Fruit fly (Drosophila melanogaster) whole organism, embryonic: ENCODE results near the gene CG42727.
A peak's percentile ranks its signal among the peaks of the same experiment; 100 is the strongest.

Experiments
- CG10321 ChIP-seq: fragments of 200-800 bp; sonication (Bioruptor generic); IDR thresholded peaks from 2 replicates; pipeline ENCODE4 v1.3.6; 2022; ENCODE audit warnings: missing biosample characterization, missing genetic modification characterization
- CG11723 ChIP-seq: fragments of 200-800 bp; sonication (Bioruptor generic); optimal IDR thresholded peaks from 2 replicates; lab custom pipeline; 2017; ENCODE audit warnings: missing biosample characterization, mild to moderate bottlenecking, missing genetic modification characterization
- CG12744 ChIP-seq: fragments of 200-800 bp; sonication (Bioruptor generic); optimal IDR thresholded peaks from 2 replicates; lab custom pipeline; 2016; ENCODE audit warnings: missing biosample characterization, missing genetic modification characterization
- CG14860 ChIP-seq: fragments of 200-800 bp; sonication (Bioruptor generic); IDR thresholded peaks from 3 replicates; pipeline ENCODE4 v1.3.6; 2022; ENCODE audit warnings: missing biosample characterization, missing genetic modification characterization; ENCODE audit not compliant: partially characterized antibody
- CG15696 ChIP-seq: fragments of 200-800 bp; sonication (Bioruptor generic); optimal IDR thresholded peaks from 2 replicates; lab custom pipeline; 2019; ENCODE audit warnings: missing biosample characterization, mild to moderate bottlenecking, missing genetic modification characterization, moderate library complexity
- CG16779 ChIP-seq: fragments of 200-800 bp; sonication (Bioruptor generic); IDR thresholded peaks from 2 replicates; pipeline ENCODE4 v1.3.6; 2022; ENCODE audit warnings: missing biosample characterization, missing genetic modification characterization
- CG17385 ChIP-seq: fragments of 200-800 bp; sonication (Bioruptor generic); optimal IDR thresholded peaks from 3 replicates; lab custom pipeline; 2018; ENCODE audit warnings: missing biosample characterization, mild to moderate bottlenecking, missing genetic modification characterization
- CG1832 ChIP-seq: fragments of 200-800 bp; sonication (Bioruptor generic); optimal IDR thresholded peaks from 2 replicates; lab custom pipeline; 2017; ENCODE audit warnings: missing biosample characterization, mild to moderate bottlenecking, missing genetic modification characterization, inconsistent platforms
- CG2120 ChIP-seq: fragments of 200-800 bp; sonication (Bioruptor generic); optimal IDR thresholded peaks from 3 replicates; lab custom pipeline; 2016; ENCODE audit warnings: missing biosample characterization, missing genetic modification characterization
- CG31224 ChIP-seq: fragments of 200-800 bp; sonication (Bioruptor generic); IDR thresholded peaks from 2 replicates; pipeline ENCODE4 v1.3.6; 2022; ENCODE audit warnings: missing biosample characterization, missing genetic modification characterization
- CG31441 ChIP-seq: fragments of 200-800 bp; sonication (Bioruptor generic); IDR thresholded peaks from 2 replicates; pipeline ENCODE4 v1.3.6; 2022; ENCODE audit warnings: missing biosample characterization, missing genetic modification characterization
- CG3995 ChIP-seq: fragments of 200-800 bp; sonication (Bioruptor generic); optimal IDR thresholded peaks from 3 replicates; lab custom pipeline; 2016; ENCODE audit warnings: missing biosample characterization, missing genetic modification characterization
- CG7271 ChIP-seq: fragments of 200-800 bp; sonication (Bioruptor generic); optimal IDR thresholded peaks from 2 replicates; lab custom pipeline; 2018; ENCODE audit warnings: missing biosample characterization, mild to moderate bottlenecking, missing genetic modification characterization, moderate library complexity
- CG7839 ChIP-seq: fragments of 200-800 bp; sonication (Bioruptor generic); optimal IDR thresholded peaks from 3 replicates; lab custom pipeline; 2018; ENCODE audit warnings: missing biosample characterization, mild to moderate bottlenecking, missing genetic modification characterization, moderate library complexity
- Chrac-16 ChIP-seq: fragments of 200-800 bp; sonication (Bioruptor generic); optimal IDR thresholded peaks from 3 replicates; lab custom pipeline; 2016; ENCODE audit warnings: missing biosample characterization, missing genetic modification characterization
- CrebB ChIP-seq: fragments of 200-800 bp; sonication (Bioruptor generic); optimal IDR thresholded peaks from 3 replicates; lab custom pipeline; 2018; ENCODE audit warnings: missing biosample characterization, mild to moderate bottlenecking, missing genetic modification characterization
- Dek ChIP-seq: fragments of 200-800 bp; sonication (Bioruptor generic); optimal IDR thresholded peaks from 3 replicates; lab custom pipeline; 2019; ENCODE audit warnings: missing biosample characterization, mild to moderate bottlenecking, missing genetic modification characterization, moderate library complexity
- Doc2 ChIP-seq: fragments of 200-800 bp; sonication (Bioruptor generic); IDR thresholded peaks from 2 replicates; pipeline ENCODE4 v1.3.6; 2022; ENCODE audit warnings: missing biosample characterization, missing genetic modification characterization
- Elba2 ChIP-seq: fragments of 200-800 bp; sonication (Bioruptor generic); optimal IDR thresholded peaks from 3 replicates; lab custom pipeline; 2016; ENCODE audit warnings: missing biosample characterization, missing genetic modification characterization
- Hand ChIP-seq: fragments of 200-800 bp; sonication (Bioruptor generic); optimal IDR thresholded peaks from 2 replicates; lab custom pipeline; 2017; ENCODE audit warnings: mild to moderate bottlenecking, missing biosample characterization, missing genetic modification reagents, missing genetic modification characterization
- HmgZ ChIP-seq: fragments of 200-800 bp; sonication (Bioruptor generic); optimal IDR thresholded peaks from 2 replicates; lab custom pipeline; 2018; ENCODE audit warnings: missing biosample characterization, mild to moderate bottlenecking, missing genetic modification characterization
- Hr78 ChIP-seq, 2 experiments: fragments of 200-800 bp in 1 of 2; fragments of >200 bp in 1 of 2; sonication (Bioruptor generic) in 1 of 2; optimal IDR thresholded peaks; 2 replicates each; lab custom pipeline; 2017 to 2019; ENCODE audit warnings: missing biosample characterization in 2 of 2, missing genetic modification characterization in 2 of 2, mild to moderate bottlenecking in 1 of 2, moderate library complexity in 1 of 2
- MBD-R2 ChIP-seq: fragments of 200-800 bp; sonication (Bioruptor generic); IDR thresholded peaks from 2 replicates; pipeline ENCODE4 v1.3.6; 2022; ENCODE audit warnings: missing biosample characterization, missing genetic modification characterization
- MTF-1 ChIP-seq: fragments of 200-800 bp; sonication (Bioruptor generic); optimal IDR thresholded peaks from 2 replicates; lab custom pipeline; 2018; ENCODE audit warnings: missing biosample characterization, mild to moderate bottlenecking, missing genetic modification characterization, borderline replicate concordance
- Meics ChIP-seq: fragments of 200-800 bp; sonication (Bioruptor generic); optimal IDR thresholded peaks from 2 replicates; lab custom pipeline; 2017; ENCODE audit warnings: missing biosample characterization, mild to moderate bottlenecking, missing genetic modification characterization
- Neu2 ChIP-seq: fragments of 200-800 bp; sonication (Bioruptor generic); optimal IDR thresholded peaks from 3 replicates; lab custom pipeline; 2016; ENCODE audit warnings: missing biosample characterization, missing genetic modification characterization, borderline replicate concordance
- Xbp1 ChIP-seq: fragments of 200-800 bp; sonication (Bioruptor generic); optimal IDR thresholded peaks from 3 replicates; lab custom pipeline; 2016; ENCODE audit warnings: missing biosample characterization, mild to moderate bottlenecking, missing genetic modification characterization
- ac ChIP-seq: fragments of 200-800 bp; sonication (Bioruptor generic); optimal IDR thresholded peaks from 3 replicates; lab custom pipeline; 2017; ENCODE audit warnings: missing biosample characterization, mild to moderate bottlenecking, missing genetic modification characterization
- az2 ChIP-seq: fragments of 200-800 bp; sonication (Bioruptor generic); optimal IDR thresholded peaks from 3 replicates; lab custom pipeline; 2016; ENCODE audit warnings: missing biosample characterization, missing genetic modification characterization
- br ChIP-seq: fragments of >200 bp; optimal IDR thresholded peaks from 2 replicates; lab custom pipeline; 2017
- caup ChIP-seq: fragments of 200-800 bp; sonication (Bioruptor generic); optimal IDR thresholded peaks from 3 replicates; lab custom pipeline; 2017; ENCODE audit warnings: missing biosample characterization, mild to moderate bottlenecking, missing genetic modification characterization, moderate library complexity; ENCODE audit not compliant: severe bottlenecking
- dm ChIP-seq: fragments of 200-800 bp; sonication (Bioruptor generic); optimal IDR thresholded peaks from 3 replicates; lab custom pipeline; 2016; ENCODE audit warnings: missing biosample characterization, missing genetic modification characterization
- dmrt99B ChIP-seq: fragments of 200-800 bp; sonication (Bioruptor generic); optimal IDR thresholded peaks from 2 replicates; lab custom pipeline; 2018; ENCODE audit warnings: missing biosample characterization, mild to moderate bottlenecking, missing genetic modification characterization, moderate library complexity
- ems ChIP-seq: fragments of 200-800 bp; sonication (Bioruptor generic); optimal IDR thresholded peaks from 3 replicates; lab custom pipeline; 2016; ENCODE audit warnings: missing biosample characterization, missing genetic modification characterization
- eve ChIP-seq, 2 experiments: fragments of >200 bp; optimal IDR thresholded peaks; 2 replicates each; lab custom pipeline; 2017; ENCODE audit warnings: missing biosample characterization in 2 of 2, missing genetic modification characterization in 2 of 2
- fd96Cb ChIP-seq: fragments of 200-800 bp; sonication (Bioruptor generic); optimal IDR thresholded peaks from 2 replicates; lab custom pipeline; 2018; ENCODE audit warnings: missing biosample characterization, mild to moderate bottlenecking, missing genetic modification characterization, moderate library complexity
- gfzf ChIP-seq: fragments of 200-800 bp; sonication (Bioruptor generic); optimal IDR thresholded peaks from 2 replicates; lab custom pipeline; 2016; ENCODE audit warnings: missing biosample characterization, mild to moderate bottlenecking, missing genetic modification characterization, moderate library complexity
- ken ChIP-seq: fragments of 200-800 bp; sonication (Bioruptor generic); IDR thresholded peaks from 3 replicates; pipeline ENCODE4 v1.3.6; 2022; ENCODE audit warnings: missing biosample characterization, missing genetic modification characterization
- lmd ChIP-seq: fragments of 200-800 bp; sonication (Bioruptor generic); IDR thresholded peaks from 2 replicates; pipeline ENCODE4 v1.3.6; 2022; ENCODE audit warnings: missing biosample characterization, missing genetic modification characterization
- lola ChIP-seq, 3 experiments: fragments of >200 bp in 2 of 3; fragments of 200-800 bp in 1 of 3; sonication (Bioruptor generic) in 1 of 3; optimal IDR thresholded peaks; 2 replicates each; lab custom pipeline; 2017 to 2019; ENCODE audit warnings: missing biosample characterization in 3 of 3, missing genetic modification characterization in 3 of 3, mild to moderate bottlenecking in 1 of 3, moderate library complexity in 1 of 3
- maf-S ChIP-seq: fragments of 200-800 bp; sonication (Bioruptor generic); optimal IDR thresholded peaks from 2 replicates; lab custom pipeline; 2016; ENCODE audit warnings: missing biosample characterization, missing genetic modification characterization
- mirr ChIP-seq: fragments of 200-800 bp; sonication (Bioruptor generic); optimal IDR thresholded peaks from 3 replicates; lab custom pipeline; 2018; ENCODE audit warnings: missing biosample characterization, mild to moderate bottlenecking, missing genetic modification characterization
- nerfin-1 ChIP-seq: fragments of 200-800 bp; sonication (Bioruptor generic); optimal IDR thresholded peaks from 3 replicates; lab custom pipeline; 2019; ENCODE audit warnings: missing biosample characterization, mild to moderate bottlenecking, missing genetic modification characterization, moderate library complexity
- pita ChIP-seq: fragments of 200-800 bp; sonication (Bioruptor generic); optimal IDR thresholded peaks from 2 replicates; lab custom pipeline; 2017; ENCODE audit warnings: missing biosample characterization, mild to moderate bottlenecking, missing genetic modification characterization
- sd ChIP-seq: fragments of 200-800 bp; sonication (Bioruptor generic); optimal IDR thresholded peaks from 3 replicates; lab custom pipeline; 2018; ENCODE audit warnings: missing biosample characterization, mild to moderate bottlenecking, missing genetic modification characterization, moderate library complexity
- sens-2 ChIP-seq: fragments of 200-800 bp; sonication (Bioruptor generic); IDR thresholded peaks from 2 replicates; pipeline ENCODE4 v1.3.6; 2022; ENCODE audit warnings: missing biosample characterization, missing genetic modification characterization
- shn ChIP-seq: fragments of 200-800 bp; sonication (Bioruptor generic); optimal IDR thresholded peaks from 3 replicates; lab custom pipeline; 2016; ENCODE audit warnings: missing biosample characterization, missing genetic modification characterization
- tio ChIP-seq: fragments of 200-800 bp; sonication (Bioruptor generic); optimal IDR thresholded peaks from 2 replicates; lab custom pipeline; 2017; ENCODE audit warnings: missing biosample characterization, missing genetic modification characterization, inconsistent platforms
- zfh2 ChIP-seq: fragments of 200-800 bp; sonication (Bioruptor generic); optimal IDR thresholded peaks from 2 replicates; lab custom pipeline; 2016; ENCODE audit warnings: missing biosample characterization, missing genetic modification characterization

The CG42727 gene

dm6 chr3R:15319912-15320746 is 27.7 kb upstream of the CG42727 start, which contains the start of the genes CG6276 and CG44040 (continued):
- TF ChIP-seq Neu2 (GFP tag; lab: Kevin White, UChicago) (no peak), CG14860 (GFP tag; lab: Robert Waterston, UW) (no peak), lmd (GFP tag; lab: Robert Waterston, UW) (peak; percentile 32; the same call in 1 of the 2 replicates), CG15696 (peak; percentile 16), dm (GFP tag; lab: Kevin White, UChicago) (no peak), CG7271 (tag; lab: Kevin White, UChicago) (no peak), ac (GFP tag; lab: Kevin White, UChicago) (no peak), br (lab: Kevin White, UChicago) (no peak), Doc2 (no peak), CG3995 (GFP tag; lab: Kevin White, UChicago) (peak; percentile 46), CG2120 (GFP tag; lab: Kevin White, UChicago) (peak; percentile 68), zfh2 (peak; percentile 55), MTF-1 (GFP tag; lab: Kevin White, UChicago) (no peak), CG12744 (peak; percentile 34), MBD-R2 (peak; percentile 77), CG16779 (GFP tag; lab: Robert Waterston, UW) (no peak), dmrt99B (tag; lab: Kevin White, UChicago) (no peak), HmgZ (tag; lab: Kevin White, UChicago) (peak; percentile 23), lola (GFP tag; optimal IDR thresholded peaks at IDR 0.05; lab: Kevin White, UChicago) (peak in 1 of 3 experiments; percentile 19), CG31441 (GFP tag; lab: Robert Waterston, UW) (peak; percentile 39), Xbp1 (peak; percentile 35), caup (GFP tag; lab: Kevin White, UChicago) (peak; percentile 60), Hr78 (GFP tag; optimal IDR thresholded peaks at IDR 0.05; lab: Kevin White, UChicago) (no peak), Chrac-16 (GFP tag; lab: Kevin White, UChicago) (no peak), Dek (peak; percentile 35), Meics (GFP tag; lab: Kevin White, UChicago) (peak; percentile 72), fd96Cb (tag; lab: Kevin White, UChicago) (no peak), sd (peak; percentile 14), az2 (peak; percentile 27), ken (GFP tag; lab: Robert Waterston, UW) (no peak), maf-S (no peak), nerfin-1 (tag; lab: Kevin White, UChicago) (no peak), CG1832 (no peak), CrebB (tag; lab: Kevin White, UChicago) (no peak), CG31224 (GFP tag; lab: Robert Waterston, UW) (no peak), mirr (GFP tag; lab: Kevin White, UChicago) (no peak), CG11723 (GFP tag; lab: Kevin White, UChicago) (peak; percentile 22), sens-2 (GFP tag; lab: Robert Waterston, UW) (no peak), eve (GFP tag; optimal IDR thresholded peaks at IDR 0.05; lab: Kevin White, UChicago) (no peak), CG17385 (GFP tag; lab: Kevin White, UChicago) (no peak), CG7839 (tag; lab: Kevin White, UChicago) (peak; percentile 54), CG10321 (no peak), tio (GFP tag; lab: Kevin White, UChicago) (no peak), Hand (GFP tag; lab: Kevin White, UChicago) (peak; percentile 57), Elba2 (GFP tag; lab: Kevin White, UChicago) (no peak), ems (peak; percentile 38), gfzf (GFP tag; lab: Kevin White, UChicago) (no peak), pita (GFP tag; lab: Kevin White, UChicago) (no peak), shn (no peak)
